Worm (Caenorhabditis elegans): ENCODE results near the gene Y22D7AL.10.
A peak's percentile ranks its signal among the peaks of the same experiment; 100 is the strongest.

Y22D7AL.10 gene

ce11 chrIII:1616245-1617026 is 2.3 kb downstream of the Y22D7AL.10 start:
- no peak for TF ChIP-seq hmg-4 (GFP tag; optimal IDR thresholded peaks at IDR 0.05)
- no peak for TF ChIP-seq flt-1 (GFP tag; IDR thresholded peaks at IDR 0.05)
- no peak for TF ChIP-seq aly-1 (tag; optimal IDR thresholded peaks at IDR 0.05)
- no peak for TF ChIP-seq tra-4 (tag; optimal IDR thresholded peaks at IDR 0.05)
- TF ChIP-seq B0310.2 (tag; optimal IDR thresholded peaks at IDR 0.05), result peak; percentile 44
- TF ChIP-seq sea-1 (GFP tag; conservative IDR thresholded peaks at IDR 0.05), result 0 out of 2 replicates have a peak, but pooled peaks have one; percentile 38
- TF ChIP-seq hnd-1 (tag; optimal IDR thresholded peaks at IDR 0.05), result no peak
- no peak for TF ChIP-seq scrt-1 (GFP tag; IDR thresholded peaks at IDR 0.05)

- TF ChIP-seq ets-7 (tag; optimal IDR thresholded peaks at IDR 0.05), result no peak
- no peak for TF ChIP-seq B0310.2 (tag; optimal IDR thresholded peaks at IDR 0.05)
- no peak for TF ChIP-seq hmg-4 (GFP tag; optimal IDR thresholded peaks at IDR 0.05)
- no peak for TF ChIP-seq sea-1 (GFP tag; conservative IDR thresholded peaks at IDR 0.05)
- TF ChIP-seq tbx-37 (GFP tag; conservative IDR thresholded peaks at IDR 0.05), result no peak
- TF ChIP-seq ceh-13 (GFP tag; optimal IDR thresholded peaks at IDR 0.05), result no peak
- TF ChIP-seq hnd-1 (tag; optimal IDR thresholded peaks at IDR 0.05), result no peak
- TF ChIP-seq flt-1 (GFP tag; IDR thresholded peaks at IDR 0.05), result no peak
- TF ChIP-seq scrt-1 (GFP tag; IDR thresholded peaks at IDR 0.05), result no peak
- TF ChIP-seq ama-1 (optimal IDR thresholded peaks at IDR 0.05), result no peak
- no peak for TF ChIP-seq F13C5.2 (tag; optimal IDR thresholded peaks at IDR 0.05)
These were observed 4.3 kb downstream of the Y22D7AL.10 start for ce11 chrIII:1614412-1614811.

DNA sequence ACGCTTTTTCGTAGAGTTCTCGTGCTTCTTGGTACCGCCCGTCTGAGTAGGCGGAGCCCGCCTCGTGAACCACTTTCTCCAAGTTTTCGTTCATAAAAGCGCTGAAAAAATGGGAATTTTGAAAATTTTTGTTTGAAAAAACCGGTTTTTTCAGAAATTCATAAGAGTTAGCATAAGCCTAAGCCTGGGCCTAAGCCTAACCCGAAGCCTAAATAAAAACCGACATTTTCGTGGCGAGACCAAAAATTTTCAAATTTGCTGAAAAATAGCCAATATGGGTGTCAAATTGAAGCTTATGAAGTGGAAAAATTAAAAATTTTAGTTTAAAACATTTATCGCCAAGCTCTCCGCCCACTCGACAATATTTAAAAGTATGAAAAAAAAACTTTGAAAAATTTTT is 4.8 kb downstream of the Y22D7AL.10 start, which contains the start of gene Y22D7AL.9:
Gene Y22D7AL.9 (minus strand): TSS at position 101 of the 400 bp plus-strand sequence.
- no peak for TF ChIP-seq ceh-13 (GFP tag; optimal IDR thresholded peaks at IDR 0.05)
- no peak for TF ChIP-seq F13C5.2 (tag; optimal IDR thresholded peaks at IDR 0.05)
- no peak for TF ChIP-seq tbx-37 (GFP tag; conservative IDR thresholded peaks at IDR 0.05)
- no peak for TF ChIP-seq sea-1 (GFP tag; conservative IDR thresholded peaks at IDR 0.05)
- no peak for TF ChIP-seq ets-7 (tag; optimal IDR thresholded peaks at IDR 0.05)
- no peak for TF ChIP-seq tra-4 (tag; optimal IDR thresholded peaks at IDR 0.05)
- TF ChIP-seq B0310.2 (tag; optimal IDR thresholded peaks at IDR 0.05), result no peak
- TF ChIP-seq tbx-11 (GFP tag; IDR thresholded peaks at IDR 0.05), result no peak
- no peak for TF ChIP-seq scrt-1 (GFP tag; IDR thresholded peaks at IDR 0.05)
- TF ChIP-seq pes-1 (GFP tag; IDR thresholded peaks at IDR 0.05), result no peak
- no peak for TF ChIP-seq ama-1 (optimal IDR thresholded peaks at IDR 0.05)
- no peak for TF ChIP-seq aly-1 (tag; optimal IDR thresholded peaks at IDR 0.05)
- no peak for TF ChIP-seq flt-1 (GFP tag; IDR thresholded peaks at IDR 0.05)
- no peak for TF ChIP-seq hmg-4 (GFP tag; optimal IDR thresholded peaks at IDR 0.05)

ce11 chrIII:1612974-1613568 is 5.7 kb downstream of the Y22D7AL.10 start:
- TF ChIP-seq aly-1 (tag; optimal IDR thresholded peaks at IDR 0.05), result no peak
- 0 out of 2 replicates have a peak, but pooled peaks have one; percentile 51 for TF ChIP-seq pes-1 (GFP tag; IDR thresholded peaks at IDR 0.05)
- TF ChIP-seq tbx-37 (GFP tag; conservative IDR thresholded peaks at IDR 0.05), result no peak
- TF ChIP-seq tra-4 (tag; optimal IDR thresholded peaks at IDR 0.05), result no peak

DNA sequence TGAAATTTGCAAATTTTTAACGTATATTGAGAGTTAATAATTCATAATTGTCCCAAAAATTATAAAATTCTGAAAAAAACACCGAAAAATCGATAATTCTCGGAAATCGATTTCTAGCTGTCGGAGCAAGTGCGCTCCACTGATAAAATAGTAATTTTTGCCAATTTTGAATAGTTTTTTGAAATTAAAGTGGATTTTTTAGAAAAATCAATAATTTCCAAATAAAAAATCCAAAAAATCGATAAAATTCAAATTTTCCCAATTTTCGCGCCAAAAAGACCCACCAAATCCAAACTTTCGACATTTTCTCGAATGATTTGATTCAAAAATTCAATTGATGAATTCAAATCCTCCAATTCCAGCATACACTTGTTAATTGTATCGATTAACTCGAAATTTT is 7.8 kb downstream of the Y22D7AL.10 start:
- TF ChIP-seq ceh-36 (tag; optimal IDR thresholded peaks at IDR 0.05), result no peak

ce11 chrIII:1607659-1608058 is 11.1 kb downstream of the Y22D7AL.10 start:
- no peak for TF ChIP-seq hmbx-1 (tag; optimal IDR thresholded peaks at IDR 0.05)
- TF ChIP-seq tbx-11 (GFP tag; IDR thresholded peaks at IDR 0.05), result no peak
- no peak for TF ChIP-seq flt-1 (GFP tag; IDR thresholded peaks at IDR 0.05)
- TF ChIP-seq tbx-37 (GFP tag; conservative IDR thresholded peaks at IDR 0.05), result no peak
- no peak for TF ChIP-seq B0310.2 (tag; optimal IDR thresholded peaks at IDR 0.05)
- TF ChIP-seq scrt-1 (GFP tag; IDR thresholded peaks at IDR 0.05), result no peak
- no peak for TF ChIP-seq aly-1 (tag; optimal IDR thresholded peaks at IDR 0.05)
- TF ChIP-seq sea-1 (GFP tag; conservative IDR thresholded peaks at IDR 0.05), result no peak
- no peak for TF ChIP-seq ets-7 (tag; optimal IDR thresholded peaks at IDR 0.05)
- TF ChIP-seq hmg-4 (GFP tag; optimal IDR thresholded peaks at IDR 0.05), result no peak
- no peak for TF ChIP-seq tra-4 (tag; optimal IDR thresholded peaks at IDR 0.05)
- no peak for TF ChIP-seq ama-1 (optimal IDR thresholded peaks at IDR 0.05)
- no peak for TF ChIP-seq F13C5.2 (tag; optimal IDR thresholded peaks at IDR 0.05)

DNA sequence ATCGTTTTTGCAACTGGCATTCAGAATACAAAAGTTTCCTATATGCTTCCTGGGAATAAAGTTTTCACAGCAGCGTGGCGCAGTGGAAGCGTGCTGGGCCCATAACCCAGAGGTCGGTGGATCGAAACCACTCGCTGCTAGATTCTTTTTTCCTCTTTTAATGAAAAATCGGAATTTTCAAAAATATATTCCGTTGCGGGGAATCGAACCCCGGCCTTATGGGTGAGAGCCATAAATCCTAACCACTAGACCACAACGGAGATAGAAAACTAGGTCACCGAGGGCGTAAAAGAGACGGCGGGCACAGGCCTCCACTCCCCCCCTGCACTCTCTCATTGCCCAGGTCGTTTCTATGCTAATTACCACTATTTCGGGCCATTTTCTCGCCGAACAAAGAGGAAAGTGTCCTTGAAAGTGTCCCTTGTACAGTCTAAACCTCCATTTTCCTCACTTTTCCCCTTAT is 14.2 kb downstream of the Y22D7AL.10 start, which contains the start of gene Y22D7AL.6:
Gene Y22D7AL.6 (plus strand): TSS at position 413 of the 463 bp plus-strand sequence.
- TF ChIP-seq ceh-13 (GFP tag; optimal IDR thresholded peaks at IDR 0.05), result peak; percentile 72
- peak; percentile 93 for TF ChIP-seq scrt-1 (GFP tag; IDR thresholded peaks at IDR 0.05)
- peak; percentile 69 for TF ChIP-seq hnd-1 (tag; optimal IDR thresholded peaks at IDR 0.05)
- peak; percentile 75 for TF ChIP-seq F13C5.2 (tag; optimal IDR thresholded peaks at IDR 0.05)
- TF ChIP-seq hmbx-1 (tag; optimal IDR thresholded peaks at IDR 0.05), result peak; percentile 64
- TF ChIP-seq ceh-36 (tag; optimal IDR thresholded peaks at IDR 0.05), result peak; percentile 82
- peak; percentile 88 for TF ChIP-seq flt-1 (GFP tag; IDR thresholded peaks at IDR 0.05)
- TF ChIP-seq B0310.2 (tag; optimal IDR thresholded peaks at IDR 0.05), result peak; percentile 87
- TF ChIP-seq pes-1 (GFP tag; IDR thresholded peaks at IDR 0.05), result peak; percentile 92
- TF ChIP-seq hmg-4 (GFP tag; optimal IDR thresholded peaks at IDR 0.05), result peak; percentile 96
- no peak for TF ChIP-seq ama-1 (optimal IDR thresholded peaks at IDR 0.05)
- TF ChIP-seq tra-4 (tag; optimal IDR thresholded peaks at IDR 0.05), result peak; percentile 72
- peak; percentile 89 for TF ChIP-seq sea-1 (GFP tag; conservative IDR thresholded peaks at IDR 0.05)
- peak; percentile 66 for TF ChIP-seq ets-7 (tag; optimal IDR thresholded peaks at IDR 0.05)
- peak; percentile 78 for TF ChIP-seq tbx-11 (GFP tag; IDR thresholded peaks at IDR 0.05)
- peak; percentile 77 for TF ChIP-seq tbx-37 (GFP tag; conservative IDR thresholded peaks at IDR 0.05)
- TF ChIP-seq aly-1 (tag; optimal IDR thresholded peaks at IDR 0.05), result peak; percentile 75

All from whole organism, early embryonic.